Worm (Caenorhabditis elegans): Measurements from ENCODE around the gene D2096.11.

- TF ChIP-seq flt-1 (GFP tag; IDR thresholded peaks at IDR 0.05), result no peak
- TF ChIP-seq med-1 (GFP tag; optimal IDR thresholded peaks at IDR 0.05; ENCODE audit: insufficient read depth), result no peak
- no peak for TF ChIP-seq tab-1 (GFP tag; IDR thresholded peaks at IDR 0.05)
- TF ChIP-seq ztf-23 (GFP tag; IDR thresholded peaks at IDR 0.05), result no peak
- TF ChIP-seq ref-1 (GFP tag; conservative IDR thresholded peaks at IDR 0.05), result no peak
- no peak for TF ChIP-seq klf-2 (GFP tag; conservative IDR thresholded peaks at IDR 0.05)
These were observed 34.1 kb downstream of the D2096.11 start, which contains the start of gene D2096.5 for ce11 chrIV:8359716-8360407.
